Fruit fly (Drosophila melanogaster) whole organism: Measurements from ENCODE around the gene ppk22.

ENCODE experiments used
- pan ChIP-seq: fragments of >200 bp; optimal IDR thresholded peaks from 2 replicates; lab custom pipeline; 2017
- usp ChIP-seq: fragments of >200 bp; optimal IDR thresholded peaks from 2 replicates; lab custom pipeline; 2017; ENCODE audit warnings: missing biosample characterization, missing genetic modification characterization, mixed read lengths

dm6 chr3R:24893320-24893955 lies 33.8 kb upstream of the ppk22 start:
- TF ChIP-seq pan (no peak), usp (GFP tag; lab: Kevin White, UChicago) (no peak)
